Worm (Caenorhabditis elegans) whole organism, L1 larva: Measurements from ENCODE around the gene ska-3.
A peak's percentile ranks its signal among the peaks of the same experiment; 100 is the strongest.

Experiments used
- C04F5.9 ChIP-seq: sonication (generic microtip); optimal IDR thresholded peaks from 2 replicates; lab custom pipeline; 2016; ENCODE audit warnings: missing genetic modification characterization, missing compliant biosample characterization
- F16B12.6 ChIP-seq: fragments of 150-350 bp; optimal IDR thresholded peaks from 2 replicates; lab custom pipeline; 2014; ENCODE audit warnings: missing biosample characterization, missing genetic modification characterization
- aha-1 ChIP-seq: fragments of 150-350 bp; optimal IDR thresholded peaks from 2 replicates; lab custom pipeline; 2014; ENCODE audit warnings: missing biosample characterization, missing genetic modification characterization
- ama-1 ChIP-seq: fragments of 150-350 bp; optimal IDR thresholded peaks from 2 replicates; lab custom pipeline; 2014
- blmp-1 ChIP-seq: fragments of 150-350 bp; optimal IDR thresholded peaks from 2 replicates; lab custom pipeline; 2014; ENCODE audit warnings: missing biosample characterization, missing genetic modification characterization
- ceh-63 ChIP-seq: fragments of 200-800 bp; sonication (Bioruptor generic); optimal IDR thresholded peaks from 2 replicates; lab custom pipeline; 2018; ENCODE audit warnings: mild to moderate bottlenecking, missing genetic modification characterization, missing compliant biosample characterization
- ceh-8 ChIP-seq: fragments of 200-800 bp; sonication (Bioruptor generic); optimal IDR thresholded peaks from 2 replicates; lab custom pipeline; 2018; ENCODE audit warnings: mild to moderate bottlenecking, missing genetic modification characterization, moderate library complexity, missing compliant biosample characterization
- ceh-82 ChIP-seq, 3 experiments: fragments of 150-350 bp in 1 of 3; sonication (generic microtip) in 2 of 3; optimal IDR thresholded peaks; 2 replicates each; lab custom pipeline; 2014 to 2017; ENCODE audit warnings: missing biosample characterization in 3 of 3, missing genetic modification characterization in 3 of 3
- ces-1 ChIP-seq: fragments of 150-350 bp; optimal IDR thresholded peaks from 2 replicates; lab custom pipeline; 2014; ENCODE audit warnings: missing biosample characterization, missing genetic modification reagents, missing genetic modification characterization
- dpl-1 ChIP-seq, 3 experiments: fragments of 150-350 bp in 2 of 3; sonication (generic microtip) in 1 of 3; optimal IDR thresholded peaks; 2 replicates each; lab custom pipeline; 2014 to 2017; ENCODE audit warnings: missing biosample characterization in 3 of 3, missing genetic modification characterization in 3 of 3, missing genetic modification reagents in 3 of 3
- dsc-1 ChIP-seq: sonication (generic microtip); optimal IDR thresholded peaks from 2 replicates; lab custom pipeline; 2016; ENCODE audit warnings: mild to moderate bottlenecking, missing genetic modification characterization, missing compliant biosample characterization
- efl-3 ChIP-seq: fragments of 200-800 bp; sonication (Bioruptor generic); optimal IDR thresholded peaks from 2 replicates; lab custom pipeline; 2018; ENCODE audit warnings: mild to moderate bottlenecking, missing genetic modification characterization, missing compliant biosample characterization
- egl-13 ChIP-seq: sonication (generic microtip); optimal IDR thresholded peaks from 2 replicates; lab custom pipeline; 2016; ENCODE audit warnings: missing genotype, missing genetic modification reagents, missing genetic modification characterization, missing compliant biosample characterization
- egl-27 ChIP-seq, 2 experiments: fragments of 150-350 bp in 1 of 2; sonication (generic microtip); optimal IDR thresholded peaks; 3 replicates each; lab custom pipeline; 2017 to 2018; ENCODE audit warnings: missing biosample characterization in 2 of 2, missing genetic modification characterization in 2 of 2, missing genetic modification reagents in 2 of 2
- ets-5 ChIP-seq: fragments of 200-800 bp; sonication (Bioruptor generic); IDR thresholded peaks from 2 replicates; pipeline ENCODE4 v1.3.6; 2022; ENCODE audit warnings: missing genetic modification characterization, missing compliant biosample characterization
- fkh-10 ChIP-seq: sonication (generic microtip); optimal IDR thresholded peaks from 2 replicates; lab custom pipeline; 2017; ENCODE audit warnings: missing biosample characterization, missing genetic modification reagents, missing genetic modification characterization
- fkh-4 ChIP-seq: sonication (generic microtip); optimal IDR thresholded peaks from 2 replicates; lab custom pipeline; 2016; ENCODE audit warnings: missing compliant biosample characterization, missing genetic modification characterization, borderline replicate concordance
- hlh-17 ChIP-seq: fragments of 200-800 bp; sonication (Bioruptor generic); optimal IDR thresholded peaks from 2 replicates; lab custom pipeline; 2018; ENCODE audit warnings: missing genetic modification characterization, mild to moderate bottlenecking, missing compliant biosample characterization, moderate library complexity, borderline replicate concordance
- irx-1 ChIP-seq: sonication (generic microtip); optimal IDR thresholded peaks from 2 replicates; lab custom pipeline; 2016; ENCODE audit warnings: missing genetic modification characterization, missing compliant biosample characterization
- isw-1 ChIP-seq: fragments of 200-800 bp; sonication (Bioruptor generic); IDR thresholded peaks from 2 replicates; pipeline ENCODE4 v1.3.6; 2022; ENCODE audit warnings: missing genetic modification characterization, missing compliant biosample characterization
- lin-14 ChIP-seq: fragments of 200-800 bp; sonication (Bioruptor generic); optimal IDR thresholded peaks from 2 replicates; lab custom pipeline; 2018; ENCODE audit warnings: mild to moderate bottlenecking, missing genetic modification characterization, moderate library complexity, missing compliant biosample characterization
- lin-35 ChIP-seq, 2 experiments: fragments of 150-350 bp; optimal IDR thresholded peaks; 2 replicates each; lab custom pipeline; 2014; ENCODE audit warnings: missing biosample characterization in 2 of 2, missing genetic modification characterization in 2 of 2, missing genetic modification reagents in 2 of 2
- mdl-1 ChIP-seq, 2 experiments: fragments of 150-350 bp; optimal IDR thresholded peaks; 2 replicates each; lab custom pipeline; 2014 to 2017; ENCODE audit warnings: missing biosample characterization in 2 of 2, missing genetic modification characterization in 2 of 2, inconsistent platforms in 1 of 2
- mef-2 ChIP-seq: fragments of 150-350 bp; optimal IDR thresholded peaks from 2 replicates; lab custom pipeline; 2014; ENCODE audit warnings: missing biosample characterization, missing genetic modification characterization
- nhr-12 ChIP-seq: sonication (generic microtip); optimal IDR thresholded peaks from 2 replicates; lab custom pipeline; 2017; ENCODE audit warnings: missing biosample characterization, missing genetic modification characterization
- nhr-19 ChIP-seq: fragments of 200-800 bp; sonication (Bioruptor generic); conservative IDR thresholded peaks from 2 replicates; pipeline ENCODE4 v1.3.6; 2022; ENCODE audit warnings: missing genetic modification characterization, missing compliant biosample characterization
- nhr-20 ChIP-seq: sonication (generic microtip); optimal IDR thresholded peaks from 2 replicates; lab custom pipeline; 2016; ENCODE audit warnings: mild to moderate bottlenecking, missing genetic modification characterization, missing compliant biosample characterization
- nhr-47 ChIP-seq: sonication (generic microtip); optimal IDR thresholded peaks from 2 replicates; lab custom pipeline; 2016; ENCODE audit warnings: mild to moderate bottlenecking, missing genetic modification characterization, moderate library complexity, missing compliant biosample characterization
- nhr-71 ChIP-seq: sonication (generic microtip); optimal IDR thresholded peaks from 2 replicates; lab custom pipeline; 2016; ENCODE audit warnings: mild to moderate bottlenecking, missing genetic modification characterization, moderate library complexity, missing compliant biosample characterization
- nhr-85 ChIP-seq: sonication (generic microtip); peaks from one replicate; lab custom pipeline; 2016; ENCODE audit warnings: missing genetic modification characterization, inconsistent platforms, missing compliant biosample characterization
- nhr-90 ChIP-seq: sonication (generic microtip); optimal IDR thresholded peaks from 2 replicates; lab custom pipeline; 2016; ENCODE audit warnings: mild to moderate bottlenecking, missing genetic modification characterization, missing compliant biosample characterization; ENCODE audit not compliant: poor library complexity
- pag-3 ChIP-seq: sonication (generic microtip); optimal IDR thresholded peaks from 2 replicates; lab custom pipeline; 2017; ENCODE audit warnings: missing genetic modification characterization, mild to moderate bottlenecking, missing compliant biosample characterization, antibody characterized with exemption, borderline replicate concordance; ENCODE audit not compliant: insufficient read depth
- pqm-1 ChIP-seq: sonication (generic microtip); optimal IDR thresholded peaks from 3 replicates; lab custom pipeline; 2017; ENCODE audit warnings: missing biosample characterization, missing genetic modification characterization
- rnt-1 ChIP-seq: sonication (generic microtip); optimal IDR thresholded peaks from 2 replicates; lab custom pipeline; 2016; ENCODE audit warnings: mild to moderate bottlenecking, missing genetic modification characterization, moderate library complexity, missing compliant biosample characterization
- snu-23 ChIP-seq: sonication (generic microtip); optimal IDR thresholded peaks from 2 replicates; lab custom pipeline; 2016; ENCODE audit warnings: missing genetic modification characterization, missing compliant biosample characterization
- sup-37 ChIP-seq: fragments of 200-800 bp; sonication (Bioruptor generic); optimal IDR thresholded peaks from 2 replicates; lab custom pipeline; 2018; ENCODE audit warnings: mild to moderate bottlenecking, missing genetic modification characterization, missing compliant biosample characterization
- swsn-7 ChIP-seq: sonication (generic microtip); optimal IDR thresholded peaks from 2 replicates; lab custom pipeline; 2016; ENCODE audit warnings: missing genetic modification characterization, missing compliant biosample characterization
- tlp-1 ChIP-seq: fragments of 150-350 bp; optimal IDR thresholded peaks from 2 replicates; lab custom pipeline; 2014; ENCODE audit warnings: missing biosample characterization, missing genetic modification characterization
- unc-30 ChIP-seq: sonication (generic microtip); optimal IDR thresholded peaks from 2 replicates; lab custom pipeline; 2017; ENCODE audit warnings: missing biosample characterization, missing genetic modification characterization
- unc-86 ChIP-seq: sonication (generic microtip); optimal IDR thresholded peaks from 2 replicates; lab custom pipeline; 2016; ENCODE audit warnings: missing genetic modification characterization, missing compliant biosample characterization
- unc-98 ChIP-seq: fragments of 200-800 bp; sonication (Bioruptor generic); IDR thresholded peaks from 2 replicates; pipeline ENCODE4 v1.3.6; 2022; ENCODE audit warnings: missing genetic modification characterization, missing compliant biosample characterization
- xbp-1 ChIP-seq: sonication (generic microtip); optimal IDR thresholded peaks from 2 replicates; lab custom pipeline; 2016; ENCODE audit warnings: missing genetic modification characterization, missing compliant biosample characterization
- zip-4 ChIP-seq: fragments of 200-800 bp; sonication (Bioruptor generic); optimal IDR thresholded peaks from 2 replicates; lab custom pipeline; 2018; ENCODE audit warnings: mild to moderate bottlenecking, missing genetic modification characterization, moderate library complexity, missing compliant biosample characterization
- ztf-11 ChIP-seq, 2 experiments: sonication (generic microtip); optimal IDR thresholded peaks; 2 replicates each; lab custom pipeline; 2016 to 2017; ENCODE audit warnings: missing genetic modification characterization in 2 of 2, missing biosample characterization in 1 of 2, missing compliant biosample characterization in 1 of 2
- ztf-4 ChIP-seq: fragments of 150-350 bp; optimal IDR thresholded peaks from 2 replicates; lab custom pipeline; 2014; ENCODE audit warnings: missing biosample characterization, missing genetic modification characterization

Gene ska-3

ce11 chrIII:5710676-5711075 is 31.9 kb upstream of the ska-3 start (continued):
- peak; percentile 43 for TF ChIP-seq nhr-20
- TF ChIP-seq snu-23: peak; percentile 58
- TF ChIP-seq mdl-1 (tag; optimal IDR thresholded peaks at IDR 0.05; lab: Kevin White, UChicago): peak in 1 of 2 experiments; percentile 53
- no peak for TF ChIP-seq mef-2 (tag; lab: Kevin White, UChicago)
- no peak for TF ChIP-seq fkh-4 (tag; lab: Kevin White, UChicago)
- TF ChIP-seq nhr-85 (tag; lab: Kevin White, UChicago): peak; percentile 80
- no peak for TF ChIP-seq egl-27 (tag; optimal IDR thresholded peaks at IDR 0.05; lab: Kevin White, UChicago)
- no peak for TF ChIP-seq ets-5 (GFP tag; lab: Robert Waterston, UW)
- TF ChIP-seq xbp-1 (tag; lab: Kevin White, UChicago): peak; percentile 30
- TF ChIP-seq rnt-1 (tag; lab: Kevin White, UChicago): no peak
- TF ChIP-seq nhr-19 (GFP tag; lab: Robert Waterston, UW): no peak
- no peak for TF ChIP-seq ceh-63 (GFP tag; lab: Kevin White, UChicago)
- no peak for TF ChIP-seq C04F5.9 (tag; lab: Kevin White, UChicago)
- TF ChIP-seq lin-14: peak; percentile 69
- no peak for TF ChIP-seq nhr-47 (tag; lab: Kevin White, UChicago)
- TF ChIP-seq ces-1 (GFP tag; lab: Kevin White, UChicago): no peak
- TF ChIP-seq ztf-4 (tag; lab: Kevin White, UChicago): no peak
- peak; percentile 76 for TF ChIP-seq blmp-1
- no peak for TF ChIP-seq F16B12.6 (tag; lab: Kevin White, UChicago)
- TF ChIP-seq unc-86 (tag; lab: Kevin White, UChicago): no peak
- no peak for TF ChIP-seq ztf-11 (tag; optimal IDR thresholded peaks at IDR 0.05; lab: Kevin White, UChicago)
- no peak for TF ChIP-seq isw-1 (GFP tag; lab: Robert Waterston, UW)
- peak; percentile 37 for TF ChIP-seq nhr-71 (tag; lab: Kevin White, UChicago)
- TF ChIP-seq hlh-17: no peak
- no peak for TF ChIP-seq tlp-1 (tag; lab: Kevin White, UChicago)
- no peak for TF ChIP-seq ama-1 (lab: Kevin White, UChicago)
- no peak for TF ChIP-seq fkh-10 (GFP tag; lab: Kevin White, UChicago)
- TF ChIP-seq irx-1 (tag; lab: Kevin White, UChicago): no peak
- no peak for TF ChIP-seq efl-3
- TF ChIP-seq ceh-8 (GFP tag; lab: Kevin White, UChicago): no peak
- TF ChIP-seq lin-35 (GFP tag; optimal IDR thresholded peaks at IDR 0.05; lab: Kevin White, UChicago): peak; percentile 3 to 49
- TF ChIP-seq unc-98 (GFP tag; lab: Robert Waterston, UW): no peak
- TF ChIP-seq nhr-12: no peak
- no peak for TF ChIP-seq pag-3 (tag; lab: Kevin White, UChicago)
- TF ChIP-seq egl-13 (tag; lab: Kevin White, UChicago): no peak
- TF ChIP-seq aha-1 (tag; lab: Kevin White, UChicago): no peak
- TF ChIP-seq ceh-82 (tag; optimal IDR thresholded peaks at IDR 0.05; lab: Kevin White, UChicago): peak in 1 of 3 experiments; percentile 2
- no peak for TF ChIP-seq zip-4 (GFP tag; lab: Kevin White, UChicago)
- peak in 1 of 3 experiments; percentile 8 for TF ChIP-seq dpl-1 (GFP tag; optimal IDR thresholded peaks at IDR 0.05; lab: Kevin White, UChicago)
- TF ChIP-seq nhr-90: no peak
- TF ChIP-seq sup-37 (GFP tag; lab: Kevin White, UChicago): no peak
- no peak for TF ChIP-seq swsn-7
- TF ChIP-seq unc-30: no peak
- TF ChIP-seq, all 84 proteins: peak for 19

ce11 chrIII:5710045-5710444 is 31.2 kb upstream of the ska-3 start, which contains the start of gene B0336.12:
Gene B0336.12, minus strand, starts transcription at chrIII:5710145.
- TF ChIP-seq pqm-1 (tag; lab: Kevin White, UChicago): no peak
- TF ChIP-seq fkh-4 (tag; lab: Kevin White, UChicago): peak; percentile 41
- TF ChIP-seq dsc-1 (tag; lab: Kevin White, UChicago): peak; percentile 82
